Fruit fly (Drosophila melanogaster) whole organism: ENCODE data around the gene PolA2.

Source experiments
- CG8478 ChIP-seq: fragments of >200 bp; optimal IDR thresholded peaks from 2 replicates; lab custom pipeline; 2018; ENCODE audit warnings: inconsistent platforms
- Dll ChIP-seq: fragments of >200 bp; optimal IDR thresholded peaks from 2 replicates; lab custom pipeline; 2017
- EcR ChIP-seq, 2 experiments: fragments of >200 bp; optimal IDR thresholded peaks; 2 replicates each; lab custom pipeline; 2017; ENCODE audit warnings: missing biosample characterization in 2 of 2, missing genetic modification characterization in 2 of 2, missing genetic modification reagents in 2 of 2
- pan ChIP-seq: fragments of >200 bp; optimal IDR thresholded peaks from 2 replicates; lab custom pipeline; 2017
- psq ChIP-seq: fragments of >200 bp; optimal IDR thresholded peaks from 2 replicates; lab custom pipeline; 2017
- usp ChIP-seq: fragments of >200 bp; optimal IDR thresholded peaks from 2 replicates; lab custom pipeline; 2017; ENCODE audit warnings: missing biosample characterization, missing genetic modification characterization, mixed read lengths

The PolA2 gene

dm6 chr3R:27279478-27279877 lies 40.5 kb downstream of the PolA2 start:
- TF ChIP-seq pan (lab: Kevin White, UChicago), result no peak
- no peak for TF ChIP-seq EcR (GFP tag; optimal IDR thresholded peaks at IDR 0.05; lab: Kevin White, UChicago)
- no peak for TF ChIP-seq Dll (lab: Kevin White, UChicago)
- TF ChIP-seq psq (lab: Kevin White, UChicago), result no peak
- TF ChIP-seq CG8478 (lab: Kevin White, UChicago), result no peak
- no peak for TF ChIP-seq usp (GFP tag; lab: Kevin White, UChicago)

- no peak for TF ChIP-seq psq (lab: Kevin White, UChicago)
- peak; percentile 70 for TF ChIP-seq Dll (lab: Kevin White, UChicago)
Measured at dm6 chr3R:27281022-27281810, 42.3 kb downstream of the PolA2 start.

- no peak for TF ChIP-seq usp (GFP tag; lab: Kevin White, UChicago)
- TF ChIP-seq pan (lab: Kevin White, UChicago), result no peak
- TF ChIP-seq Dll (lab: Kevin White, UChicago), result no peak
Measured at dm6 chr3R:27281811-27282131, 42.8 kb downstream of the PolA2 start.

dm6 chr3R:27282286-27282685 lies 43.3 kb downstream of the PolA2 start, which contains the start of gene mrt:
TSS of gene mrt (minus strand) at chr3R:27282661.
- TF ChIP-seq EcR (GFP tag; optimal IDR thresholded peaks at IDR 0.05; lab: Kevin White, UChicago) (no peak), CG8478 (lab: Kevin White, UChicago) (no peak), usp (GFP tag; lab: Kevin White, UChicago) (no peak), psq (lab: Kevin White, UChicago) (no peak), pan (lab: Kevin White, UChicago) (no peak), Dll (lab: Kevin White, UChicago) (no peak)

- no peak for TF ChIP-seq Dll (lab: Kevin White, UChicago)
- no peak for TF ChIP-seq CG8478 (lab: Kevin White, UChicago)
- no peak for TF ChIP-seq usp (GFP tag; lab: Kevin White, UChicago)
- no peak for TF ChIP-seq psq (lab: Kevin White, UChicago)
- no peak for TF ChIP-seq pan (lab: Kevin White, UChicago)
- TF ChIP-seq EcR (GFP tag; optimal IDR thresholded peaks at IDR 0.05; lab: Kevin White, UChicago), result no peak
Measured at dm6 chr3R:27283645-27284044, 44.7 kb downstream of the PolA2 start, which contains the start of gene CG3368. TSS of gene CG3368 (plus strand) at chr3R:27283780.

dm6 chr3R:27288202-27289135 lies 49.5 kb downstream of the PolA2 start, which contains the start of the genes bigmax and Hmu:
TSS of gene bigmax (minus strand) at chr3R:27288526.
TSS of gene Hmu (plus strand) at chr3R:27288769.
- no peak for TF ChIP-seq psq (lab: Kevin White, UChicago)
- TF ChIP-seq Dll (lab: Kevin White, UChicago), result peak; percentile 34
- TF ChIP-seq EcR (GFP tag; optimal IDR thresholded peaks at IDR 0.05; lab: Kevin White, UChicago), result no peak
- TF ChIP-seq pan (lab: Kevin White, UChicago), result no peak
- TF ChIP-seq usp (GFP tag; lab: Kevin White, UChicago), result no peak
- no peak for TF ChIP-seq CG8478 (lab: Kevin White, UChicago)

- TF ChIP-seq Dll (lab: Kevin White, UChicago) (no peak), CG8478 (lab: Kevin White, UChicago) (no peak), usp (GFP tag; lab: Kevin White, UChicago) (no peak), EcR (GFP tag; optimal IDR thresholded peaks at IDR 0.05; lab: Kevin White, UChicago) (no peak), psq (lab: Kevin White, UChicago) (no peak), pan (lab: Kevin White, UChicago) (no peak)
Measured at dm6 chr3R:27289638-27290037, 50.7 kb downstream of the PolA2 start.
